Fruit fly (Drosophila melanogaster) whole organism, embryonic: ENCODE measurements around the gene Obp99d.

Source experiments
- Atf-2 ChIP-seq: fragments of 200-800 bp; sonication (Bioruptor generic); optimal IDR thresholded peaks from 2 replicates; lab custom pipeline; 2016; ENCODE audit warnings: missing biosample characterization, missing genetic modification characterization
- Atf6 ChIP-seq: fragments of 200-800 bp; sonication (Bioruptor generic); IDR thresholded peaks from 2 replicates; pipeline ENCODE4 v1.3.6; 2022; ENCODE audit warnings: missing biosample characterization, missing genetic modification characterization
- CG11085 ChIP-seq: fragments of 200-800 bp; sonication (Bioruptor generic); IDR thresholded peaks from 2 replicates; pipeline ENCODE4 v1.3.6; 2022; ENCODE audit warnings: missing biosample characterization, missing genetic modification characterization
- CG12391 ChIP-seq: fragments of 200-800 bp; sonication (Bioruptor generic); optimal IDR thresholded peaks from 3 replicates; lab custom pipeline; 2018; ENCODE audit warnings: missing biosample characterization, mild to moderate bottlenecking, missing genetic modification characterization, moderate library complexity
- CG12942 ChIP-seq: fragments of 200-800 bp; sonication (Bioruptor generic); optimal IDR thresholded peaks from 3 replicates; lab custom pipeline; 2016; ENCODE audit warnings: missing biosample characterization, missing genetic modification characterization
- CG15601 ChIP-seq: fragments of 200-800 bp; sonication (Bioruptor generic); optimal IDR thresholded peaks from 3 replicates; lab custom pipeline; 2019; ENCODE audit warnings: missing biosample characterization, mild to moderate bottlenecking, missing genetic modification characterization, moderate library complexity
- CG1647 ChIP-seq: fragments of 200-800 bp; sonication (Bioruptor generic); optimal IDR thresholded peaks from 3 replicates; lab custom pipeline; 2016; ENCODE audit warnings: missing biosample characterization, missing genetic modification characterization
- CG18011 ChIP-seq: fragments of 200-800 bp; sonication (Bioruptor generic); optimal IDR thresholded peaks from 2 replicates; lab custom pipeline; 2017; ENCODE audit warnings: missing biosample characterization, missing genetic modification characterization, mild to moderate bottlenecking, moderate library complexity, missing genotype
- CG18262 ChIP-seq: fragments of 200-800 bp; optimal IDR thresholded peaks from 3 replicates; lab custom pipeline; 2019; ENCODE audit warnings: missing biosample characterization, mild to moderate bottlenecking, missing genetic modification characterization, moderate library complexity
- CG2116 ChIP-seq: fragments of 200-800 bp; sonication (Bioruptor generic); optimal IDR thresholded peaks from 3 replicates; lab custom pipeline; 2018; ENCODE audit warnings: missing biosample characterization, mild to moderate bottlenecking, missing genetic modification characterization
- CG2120 ChIP-seq: fragments of 200-800 bp; sonication (Bioruptor generic); optimal IDR thresholded peaks from 3 replicates; lab custom pipeline; 2016; ENCODE audit warnings: missing biosample characterization, missing genetic modification characterization
- CG2129 ChIP-seq: fragments of 200-800 bp; sonication (Bioruptor generic); IDR thresholded peaks from 2 replicates; pipeline ENCODE4 v1.3.6; 2022; ENCODE audit warnings: missing biosample characterization, missing genetic modification characterization; ENCODE audit not compliant: partially characterized antibody
- CG2712 ChIP-seq: fragments of 200-800 bp; optimal IDR thresholded peaks from 3 replicates; lab custom pipeline; 2019; ENCODE audit warnings: missing biosample characterization, mild to moderate bottlenecking, missing genetic modification characterization, moderate library complexity
- CG30403 ChIP-seq: fragments of 200-800 bp; sonication (Bioruptor generic); optimal IDR thresholded peaks from 3 replicates; lab custom pipeline; 2016; ENCODE audit warnings: missing biosample characterization, missing genetic modification characterization
- CG32532 ChIP-seq: fragments of 200-800 bp; sonication (Bioruptor generic); IDR thresholded peaks from 2 replicates; pipeline ENCODE4 v1.3.6; 2022; ENCODE audit warnings: missing biosample characterization, missing genetic modification characterization
- CG42726 ChIP-seq: fragments of 200-800 bp; sonication (Bioruptor generic); IDR thresholded peaks from 2 replicates; pipeline ENCODE4 v1.3.6; 2022; ENCODE audit warnings: missing biosample characterization, missing genetic modification characterization; ENCODE audit not compliant: partially characterized antibody
- CG6272 ChIP-seq: fragments of 200-800 bp; sonication (Bioruptor generic); IDR thresholded peaks from 2 replicates; pipeline ENCODE4 v1.3.6; 2022; ENCODE audit warnings: missing biosample characterization, missing genetic modification characterization
- CG6689 ChIP-seq: fragments of 200-800 bp; sonication (Bioruptor generic); IDR thresholded peaks from 2 replicates; pipeline ENCODE4 v1.3.6; 2022; ENCODE audit warnings: missing biosample characterization, missing genetic modification characterization
- CG6813 ChIP-seq: fragments of 200-800 bp; sonication (Bioruptor generic); optimal IDR thresholded peaks from 2 replicates; lab custom pipeline; 2017; ENCODE audit warnings: missing biosample characterization, missing genetic modification characterization, mild to moderate bottlenecking, moderate library complexity, missing genetic modification reagents
- CG7357 ChIP-seq: fragments of 200-800 bp; sonication (Bioruptor generic); IDR thresholded peaks from 3 replicates; pipeline ENCODE4 v1.3.6; 2022; ENCODE audit warnings: missing biosample characterization, missing genetic modification characterization
- CkIIα-i1 ChIP-seq: fragments of 200-800 bp; sonication (Bioruptor generic); IDR thresholded peaks from 2 replicates; pipeline ENCODE4 v1.3.6; 2022; ENCODE audit warnings: missing biosample characterization, missing genetic modification characterization
- GATAe ChIP-seq: fragments of 200-800 bp; sonication (Bioruptor generic); conservative IDR thresholded peaks from 2 replicates; pipeline ENCODE4 v1.3.6; 2022; ENCODE audit warnings: missing biosample characterization, missing genetic modification characterization
- H2.0 ChIP-seq: fragments of 200-800 bp; sonication (Bioruptor generic); IDR thresholded peaks from 2 replicates; pipeline ENCODE4 v1.3.6; 2022; ENCODE audit warnings: missing biosample characterization, missing genetic modification characterization
- Hmr ChIP-seq: fragments of 200-800 bp; sonication (Bioruptor generic); optimal IDR thresholded peaks from 3 replicates; lab custom pipeline; 2017; ENCODE audit warnings: mild to moderate bottlenecking, missing biosample characterization, missing genetic modification reagents, missing genetic modification characterization
- Nf-YC ChIP-seq: fragments of 200-800 bp; optimal IDR thresholded peaks from 3 replicates; lab custom pipeline; 2019; ENCODE audit warnings: missing biosample characterization, mild to moderate bottlenecking, missing genetic modification characterization, moderate library complexity
- Usf ChIP-seq: fragments of 200-800 bp; sonication (Bioruptor generic); optimal IDR thresholded peaks from 2 replicates; lab custom pipeline; 2017; ENCODE audit warnings: missing genotype, missing biosample characterization, missing genetic modification characterization
- Xbp1 ChIP-seq: fragments of 200-800 bp; sonication (Bioruptor generic); optimal IDR thresholded peaks from 3 replicates; lab custom pipeline; 2016; ENCODE audit warnings: missing biosample characterization, mild to moderate bottlenecking, missing genetic modification characterization
- Xrp1 ChIP-seq: fragments of 200-800 bp; sonication (Bioruptor generic); IDR thresholded peaks from 2 replicates; pipeline ENCODE4 v1.3.6; 2022; ENCODE audit warnings: missing biosample characterization, missing genetic modification characterization
- ap ChIP-seq: fragments of 200-800 bp; sonication (Bioruptor generic); IDR thresholded peaks from 2 replicates; pipeline ENCODE4 v1.3.6; 2022; ENCODE audit warnings: missing biosample characterization, missing genetic modification characterization
- bab2 ChIP-seq: fragments of 200-800 bp; sonication (Bioruptor generic); optimal IDR thresholded peaks from 2 replicates; lab custom pipeline; 2016; ENCODE audit warnings: missing biosample characterization, missing genetic modification characterization
- btn ChIP-seq: fragments of 200-800 bp; sonication (Bioruptor generic); optimal IDR thresholded peaks from 2 replicates; lab custom pipeline; 2016; ENCODE audit warnings: missing biosample characterization, missing genetic modification characterization
- cato ChIP-seq: fragments of 200-800 bp; sonication (Bioruptor generic); optimal IDR thresholded peaks from 2 replicates; lab custom pipeline; 2016; ENCODE audit warnings: missing biosample characterization, missing genetic modification characterization, borderline replicate concordance
- chif ChIP-seq, 2 experiments: fragments of 200-800 bp; sonication (Bioruptor generic); optimal IDR thresholded peaks; 3 replicates each; lab custom pipeline; 2016; ENCODE audit warnings: missing biosample characterization in 2 of 2, missing genetic modification characterization in 2 of 2
- danr ChIP-seq: fragments of 200-800 bp; sonication (Bioruptor generic); IDR thresholded peaks from 2 replicates; pipeline ENCODE4 v1.3.6; 2022; ENCODE audit warnings: missing biosample characterization, missing genetic modification characterization
- dmrt11E ChIP-seq: fragments of 200-800 bp; sonication (Bioruptor generic); optimal IDR thresholded peaks from 3 replicates; lab custom pipeline; 2018; ENCODE audit warnings: missing biosample characterization, mild to moderate bottlenecking, missing genetic modification characterization, moderate library complexity
- dysf ChIP-seq: fragments of 200-800 bp; sonication (Bioruptor generic); IDR thresholded peaks from 3 replicates; pipeline ENCODE4 v1.3.6; 2022; ENCODE audit warnings: missing biosample characterization, missing genetic modification characterization
- exex ChIP-seq: fragments of 200-800 bp; sonication (Bioruptor generic); optimal IDR thresholded peaks from 4 replicates; lab custom pipeline; 2018; ENCODE audit warnings: missing biosample characterization, mild to moderate bottlenecking, missing genetic modification characterization, moderate library complexity
- fd96Cb ChIP-seq: fragments of 200-800 bp; sonication (Bioruptor generic); optimal IDR thresholded peaks from 2 replicates; lab custom pipeline; 2018; ENCODE audit warnings: missing biosample characterization, mild to moderate bottlenecking, missing genetic modification characterization, moderate library complexity
- fru ChIP-seq: fragments of >200 bp; optimal IDR thresholded peaks from 2 replicates; lab custom pipeline; 2017
- gcm ChIP-seq: fragments of 200-800 bp; sonication (Bioruptor generic); optimal IDR thresholded peaks from 2 replicates; lab custom pipeline; 2019; ENCODE audit warnings: missing biosample characterization, mild to moderate bottlenecking, missing genetic modification characterization, moderate library complexity
- gro ChIP-seq: fragments of 200-800 bp; sonication (Bioruptor generic); optimal IDR thresholded peaks from 2 replicates; lab custom pipeline; 2016; ENCODE audit warnings: missing biosample characterization, missing genetic modification characterization
- hkb ChIP-seq, 2 experiments: fragments of 200-800 bp in 1 of 2; fragments of >200 bp in 1 of 2; sonication (Bioruptor generic) in 1 of 2; IDR thresholded peaks in 1 of 2; optimal IDR thresholded peaks in 1 of 2; 2 replicates each; pipeline versions ENCODE4 v1.3.6 to Lab custom; 2017 to 2022; ENCODE audit warnings: missing biosample characterization in 1 of 2, missing genetic modification characterization in 1 of 2
- inv ChIP-seq: fragments of 200-800 bp; sonication (Bioruptor generic); IDR thresholded peaks from 2 replicates; pipeline ENCODE4 v1.3.6; 2022; ENCODE audit warnings: missing biosample characterization, missing genetic modification characterization; ENCODE audit not compliant: partially characterized antibody
- klu ChIP-seq: fragments of 200-800 bp; sonication (Bioruptor generic); IDR thresholded peaks from 2 replicates; pipeline ENCODE4 v1.3.6; 2022; ENCODE audit warnings: missing biosample characterization, missing genetic modification characterization
- nerfin-1 ChIP-seq: fragments of 200-800 bp; sonication (Bioruptor generic); optimal IDR thresholded peaks from 3 replicates; lab custom pipeline; 2019; ENCODE audit warnings: missing biosample characterization, mild to moderate bottlenecking, missing genetic modification characterization, moderate library complexity
- nerfin-2 ChIP-seq: fragments of 200-800 bp; sonication (Bioruptor generic); IDR thresholded peaks from 2 replicates; pipeline ENCODE4 v1.3.6; 2022; ENCODE audit warnings: missing biosample characterization, missing genetic modification characterization; ENCODE audit not compliant: partially characterized antibody
- repo ChIP-seq: fragments of 200-800 bp; sonication (Bioruptor generic); optimal IDR thresholded peaks from 2 replicates; lab custom pipeline; 2016; ENCODE audit warnings: missing biosample characterization, missing genetic modification characterization
- sens-2 ChIP-seq: fragments of 200-800 bp; sonication (Bioruptor generic); IDR thresholded peaks from 2 replicates; pipeline ENCODE4 v1.3.6; 2022; ENCODE audit warnings: missing biosample characterization, missing genetic modification characterization
- seq ChIP-seq: fragments of 200-800 bp; sonication (Bioruptor generic); IDR thresholded peaks from 2 replicates; pipeline ENCODE4 v1.3.6; 2022; ENCODE audit warnings: missing biosample characterization, missing genetic modification characterization
- slbo ChIP-seq: fragments of 200-800 bp; sonication (Bioruptor generic); IDR thresholded peaks from 2 replicates; pipeline ENCODE4 v1.3.6; 2022; ENCODE audit warnings: missing biosample characterization, missing genetic modification characterization
- slou ChIP-seq: fragments of 200-800 bp; sonication (Bioruptor generic); optimal IDR thresholded peaks from 3 replicates; lab custom pipeline; 2016; ENCODE audit warnings: missing biosample characterization, missing genetic modification characterization
- sug ChIP-seq: fragments of 200-800 bp; optimal IDR thresholded peaks from 2 replicates; lab custom pipeline; 2019; ENCODE audit warnings: missing biosample characterization, mild to moderate bottlenecking, missing genetic modification characterization, moderate library complexity

Obp99d gene

dm6 chr3R:29737891-29738290, 23.6 kb downstream of the Obp99d start, which contains the start of gene Gnpnat (continued):
- TF ChIP-seq repo (GFP tag; lab: Kevin White, UChicago) (no peak), dysf (GFP tag; lab: Robert Waterston, UW) (no peak), Usf (GFP tag; lab: Kevin White, UChicago) (no peak), fru (lab: Kevin White, UChicago) (no peak), Hmr (GFP tag; lab: Kevin White, UChicago) (peak; percentile 74), nerfin-2 (GFP tag; lab: Robert Waterston, UW) (no peak), sug (tag; lab: Kevin White, UChicago) (peak; percentile 19), hkb (optimal IDR thresholded peaks at IDR 0.05; lab: Kevin White, UChicago) (no peak), hkb (GFP tag; IDR thresholded peaks at IDR 0.05; lab: Robert Waterston, UW) (no peak), Atf6 (GFP tag; lab: Robert Waterston, UW) (no peak), GATAe (GFP tag; lab: Robert Waterston, UW) (no peak), CG2712 (tag; lab: Kevin White, UChicago) (peak; percentile 69), CG2129 (GFP tag; lab: Robert Waterston, UW) (no peak), Nf-YC (tag; lab: Kevin White, UChicago) (no peak), btn (no peak), cato (no peak), Xrp1 (no peak), CG30403 (GFP tag; lab: Kevin White, UChicago) (peak; percentile 64), CG12391 (peak; percentile 75), CG32532 (no peak), klu (GFP tag; lab: Robert Waterston, UW) (no peak), sens-2 (GFP tag; lab: Robert Waterston, UW) (no peak), CG12942 (GFP tag; lab: Kevin White, UChicago) (peak; percentile 4), dmrt11E (tag; lab: Kevin White, UChicago) (peak; percentile 51), danr (GFP tag; lab: Robert Waterston, UW) (no peak), CG2120 (peak; percentile 58), CG6272 (GFP tag; lab: Robert Waterston, UW) (no peak), Atf-2 (GFP tag; lab: Kevin White, UChicago) (no peak), CG7357 (GFP tag; lab: Robert Waterston, UW) (no peak), Xbp1 (GFP tag; lab: Kevin White, UChicago) (peak; percentile 40), inv (GFP tag; lab: Robert Waterston, UW) (no peak), CG18262 (tag; lab: Kevin White, UChicago) (peak; percentile 50), H2.0 (GFP tag; lab: Robert Waterston, UW) (no peak), slou (GFP tag; lab: Kevin White, UChicago) (no peak), chif (GFP tag; optimal IDR thresholded peaks at IDR 0.05; lab: Kevin White, UChicago) (no peak), CkIIα-i1 (GFP tag; lab: Robert Waterston, UW) (no peak), CG18011 (GFP tag; lab: Kevin White, UChicago) (no peak), CG15601 (tag; lab: Kevin White, UChicago) (peak; percentile 42), exex (tag; lab: Kevin White, UChicago) (no peak), bab2 (no peak), CG11085 (no peak), seq (no peak), CG2116 (GFP tag; lab: Kevin White, UChicago) (peak; percentile 4), fd96Cb (tag; lab: Kevin White, UChicago) (peak; percentile 38), gcm (GFP tag; lab: Kevin White, UChicago) (peak; percentile 62), ap (GFP tag; lab: Robert Waterston, UW) (no peak), CG6689 (GFP tag; lab: Robert Waterston, UW) (no peak), slbo (GFP tag; lab: Robert Waterston, UW) (no peak), CG1647 (no peak), CG6813 (peak; percentile 61), CG42726 (GFP tag; lab: Robert Waterston, UW) (no peak), gro (no peak), nerfin-1 (peak; percentile 17)
